Worm (Caenorhabditis elegans): ENCODE data around the gene his-42.

DNA sequence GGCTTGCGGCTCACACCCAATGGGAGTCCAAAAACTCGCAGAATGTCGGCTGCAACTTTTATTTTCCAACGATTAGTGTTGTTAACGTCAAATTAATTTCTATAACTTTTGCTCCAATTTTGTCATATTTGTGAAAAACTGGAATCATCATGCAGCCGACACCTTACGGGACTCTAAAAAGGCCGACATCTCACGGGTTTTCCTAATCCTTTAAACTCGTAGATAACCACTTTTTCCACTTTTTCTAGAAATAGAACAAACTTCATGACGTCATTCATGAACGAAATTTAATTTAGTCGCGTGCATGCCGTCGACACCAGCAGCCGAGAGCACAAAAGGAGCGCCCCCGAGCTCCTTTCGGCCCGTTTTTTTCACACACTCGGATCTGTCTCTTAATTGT lies 15.1 kb downstream of the his-42 start:
- no peak for TF ChIP-seq ttx-3 (tag; optimal IDR thresholded peaks at IDR 0.05)
- no peak for TF ChIP-seq dmd-4 (tag; optimal IDR thresholded peaks at IDR 0.05; ENCODE audit: borderline replicate concordance)
- TF ChIP-seq ama-1 (optimal IDR thresholded peaks at IDR 0.05), result no peak
- TF ChIP-seq ets-4 (tag; optimal IDR thresholded peaks at IDR 0.05), result no peak
- TF ChIP-seq pag-3 (tag; optimal IDR thresholded peaks at IDR 0.05; ENCODE audit: borderline replicate concordance), result no peak
- TF ChIP-seq K09A11.1 (tag; optimal IDR thresholded peaks at IDR 0.05; ENCODE audit: insufficient read depth), result no peak
- no peak for TF ChIP-seq fax-1 (tag; optimal IDR thresholded peaks at IDR 0.05)
- no peak for TF ChIP-seq ceh-22 (tag; optimal IDR thresholded peaks at IDR 0.05)
- TF ChIP-seq fkh-10 (GFP tag; optimal IDR thresholded peaks at IDR 0.05), result no peak
- TF ChIP-seq lin-11 (tag; optimal IDR thresholded peaks at IDR 0.05), result no peak
- no peak for TF ChIP-seq ceh-31 (tag; optimal IDR thresholded peaks at IDR 0.05)

All from whole organism, late embryonic.